Fruit fly (Drosophila melanogaster) whole organism, embryonic: ENCODE measurements around the gene PK2-R2.

Experiments
- Adf1 ChIP-seq: fragments of 200-800 bp; sonication (Bioruptor generic); IDR thresholded peaks from 2 replicates; pipeline ENCODE4 v1.3.6; 2022; ENCODE audit warnings: missing biosample characterization, missing genetic modification characterization
- Aef1 ChIP-seq: fragments of 200-800 bp; sonication (Bioruptor generic); IDR thresholded peaks from 3 replicates; pipeline ENCODE4 v1.3.6; 2022; ENCODE audit warnings: missing biosample characterization, missing genetic modification characterization
- CG10267 ChIP-seq: fragments of 200-800 bp; sonication (Bioruptor generic); optimal IDR thresholded peaks from 2 replicates; lab custom pipeline; 2018; ENCODE audit warnings: missing biosample characterization, mild to moderate bottlenecking, missing genetic modification characterization, moderate library complexity
- CG10366 ChIP-seq: fragments of 200-800 bp; sonication (Bioruptor generic); IDR thresholded peaks from 2 replicates; pipeline ENCODE4 v1.3.6; 2022; ENCODE audit warnings: missing biosample characterization, missing genetic modification characterization
- CG10462 ChIP-seq: fragments of 200-800 bp; sonication (Bioruptor generic); optimal IDR thresholded peaks from 2 replicates; lab custom pipeline; 2016; ENCODE audit warnings: missing biosample characterization, missing genetic modification characterization
- CG10543 ChIP-seq: fragments of 200-800 bp; sonication (Bioruptor generic); optimal IDR thresholded peaks from 3 replicates; lab custom pipeline; 2017; ENCODE audit warnings: missing biosample characterization, mild to moderate bottlenecking, missing genetic modification characterization, moderate library complexity
- CG12391 ChIP-seq: fragments of 200-800 bp; sonication (Bioruptor generic); optimal IDR thresholded peaks from 3 replicates; lab custom pipeline; 2018; ENCODE audit warnings: missing biosample characterization, mild to moderate bottlenecking, missing genetic modification characterization, moderate library complexity
- CG12942 ChIP-seq: fragments of 200-800 bp; sonication (Bioruptor generic); optimal IDR thresholded peaks from 3 replicates; lab custom pipeline; 2016; ENCODE audit warnings: missing biosample characterization, missing genetic modification characterization
- CG1529 ChIP-seq: fragments of 200-800 bp; sonication (Bioruptor generic); optimal IDR thresholded peaks from 3 replicates; lab custom pipeline; 2018; ENCODE audit warnings: missing biosample characterization, missing genetic modification characterization
- CG15479 ChIP-seq: fragments of 200-800 bp; sonication (Bioruptor generic); optimal IDR thresholded peaks from 3 replicates; lab custom pipeline; 2019; ENCODE audit warnings: missing biosample characterization, mild to moderate bottlenecking, missing genetic modification characterization, moderate library complexity
- CG15696 ChIP-seq: fragments of 200-800 bp; sonication (Bioruptor generic); optimal IDR thresholded peaks from 2 replicates; lab custom pipeline; 2019; ENCODE audit warnings: missing biosample characterization, mild to moderate bottlenecking, missing genetic modification characterization, moderate library complexity
- CG2120 ChIP-seq: fragments of 200-800 bp; sonication (Bioruptor generic); optimal IDR thresholded peaks from 3 replicates; lab custom pipeline; 2016; ENCODE audit warnings: missing biosample characterization, missing genetic modification characterization
- CG2199 ChIP-seq: fragments of 200-800 bp; sonication (Bioruptor generic); IDR thresholded peaks from 3 replicates; pipeline ENCODE4 v1.3.6; 2022; ENCODE audit warnings: missing biosample characterization, missing genetic modification characterization
- CG32532 ChIP-seq: fragments of 200-800 bp; sonication (Bioruptor generic); IDR thresholded peaks from 2 replicates; pipeline ENCODE4 v1.3.6; 2022; ENCODE audit warnings: missing biosample characterization, missing genetic modification characterization
- CG3281 ChIP-seq: fragments of 200-800 bp; sonication (Bioruptor generic); optimal IDR thresholded peaks from 3 replicates; lab custom pipeline; 2017; ENCODE audit warnings: missing biosample characterization, mild to moderate bottlenecking, missing genetic modification characterization
- CG43689 ChIP-seq: fragments of 200-800 bp; sonication (Bioruptor generic); IDR thresholded peaks from 2 replicates; pipeline ENCODE4 v1.3.6; 2022; ENCODE audit warnings: missing biosample characterization, missing genetic modification characterization
- CG4707 ChIP-seq: fragments of 200-800 bp; sonication (Bioruptor generic); optimal IDR thresholded peaks from 2 replicates; lab custom pipeline; 2018; ENCODE audit warnings: missing biosample characterization, mild to moderate bottlenecking, missing genetic modification characterization, moderate library complexity
- CG8290 ChIP-seq, 3 experiments: fragments of 200-800 bp; sonication (Bioruptor generic); optimal IDR thresholded peaks; 2 replicates each; lab custom pipeline; 2016 to 2019; ENCODE audit warnings: missing biosample characterization in 3 of 3, missing genetic modification characterization in 3 of 3, mild to moderate bottlenecking in 2 of 3, moderate library complexity in 1 of 3
- CG9437 ChIP-seq: fragments of 200-800 bp; sonication (Bioruptor generic); optimal IDR thresholded peaks from 2 replicates; lab custom pipeline; 2018; ENCODE audit warnings: missing biosample characterization, mild to moderate bottlenecking, missing genetic modification characterization
- CHES-1-like ChIP-seq: fragments of 200-800 bp; sonication (Bioruptor generic); optimal IDR thresholded peaks from 2 replicates; lab custom pipeline; 2016; ENCODE audit warnings: missing biosample characterization, missing genetic modification characterization
- Chrac-16 ChIP-seq: fragments of 200-800 bp; sonication (Bioruptor generic); optimal IDR thresholded peaks from 3 replicates; lab custom pipeline; 2016; ENCODE audit warnings: missing biosample characterization, missing genetic modification characterization
- Deaf1 ChIP-seq: fragments of 200-800 bp; optimal IDR thresholded peaks from 3 replicates; lab custom pipeline; 2019; ENCODE audit warnings: missing biosample characterization, mild to moderate bottlenecking, missing genetic modification characterization, moderate library complexity
- Doc2 ChIP-seq: fragments of 200-800 bp; sonication (Bioruptor generic); IDR thresholded peaks from 2 replicates; pipeline ENCODE4 v1.3.6; 2022; ENCODE audit warnings: missing biosample characterization, missing genetic modification characterization
- Dref ChIP-seq: fragments of 200-800 bp; sonication (Bioruptor generic); IDR thresholded peaks from 2 replicates; pipeline ENCODE4 v1.3.6; 2022; ENCODE audit warnings: missing biosample characterization, missing genetic modification characterization
- HLH54F ChIP-seq: fragments of 200-800 bp; sonication (Bioruptor generic); optimal IDR thresholded peaks from 3 replicates; lab custom pipeline; 2016; ENCODE audit warnings: missing biosample characterization, missing genetic modification characterization
- Hr51 ChIP-seq, 2 experiments: fragments of 200-800 bp; sonication (Bioruptor generic); optimal IDR thresholded peaks; 2 replicates in 1 of 2; 3 replicates in 1 of 2; lab custom pipeline; 2016 to 2018; ENCODE audit warnings: missing biosample characterization in 2 of 2, missing genetic modification characterization in 2 of 2, mild to moderate bottlenecking in 1 of 2, moderate library complexity in 1 of 2
- MTF-1 ChIP-seq: fragments of 200-800 bp; sonication (Bioruptor generic); optimal IDR thresholded peaks from 2 replicates; lab custom pipeline; 2018; ENCODE audit warnings: missing biosample characterization, mild to moderate bottlenecking, missing genetic modification characterization, borderline replicate concordance
- Med ChIP-seq: fragments of 200-800 bp; sonication (Bioruptor generic); peaks from one replicate; lab custom pipeline; 2016; ENCODE audit warnings: missing biosample characterization, missing genetic modification characterization, mild to moderate bottlenecking, inconsistent platforms, moderate library complexity
- Opbp ChIP-seq: fragments of 200-800 bp; sonication (Bioruptor generic); IDR thresholded peaks from 3 replicates; pipeline ENCODE4 v1.3.6; 2022; ENCODE audit warnings: missing biosample characterization, missing genetic modification characterization; ENCODE audit not compliant: partially characterized antibody
- Pdp1 ChIP-seq, 2 experiments: fragments of 200-800 bp; sonication (Bioruptor generic); optimal IDR thresholded peaks; 3 replicates each; lab custom pipeline; 2016; ENCODE audit warnings: missing biosample characterization in 2 of 2, missing genetic modification characterization in 2 of 2, mild to moderate bottlenecking in 1 of 2, moderate library complexity in 1 of 2
- Rx ChIP-seq: fragments of 200-800 bp; sonication (Bioruptor generic); IDR thresholded peaks from 2 replicates; pipeline ENCODE4 v1.3.6; 2022; ENCODE audit warnings: missing biosample characterization, missing genetic modification characterization
- Six4 ChIP-seq: fragments of 200-800 bp; sonication (Bioruptor generic); optimal IDR thresholded peaks from 2 replicates; lab custom pipeline; 2016; ENCODE audit warnings: missing biosample characterization, missing genetic modification characterization
- Sry-δ ChIP-seq: fragments of 200-800 bp; sonication (Bioruptor generic); optimal IDR thresholded peaks from 2 replicates; lab custom pipeline; 2016; ENCODE audit warnings: missing biosample characterization, missing genetic modification characterization
- Xrp1 ChIP-seq: fragments of 200-800 bp; sonication (Bioruptor generic); IDR thresholded peaks from 2 replicates; pipeline ENCODE4 v1.3.6; 2022; ENCODE audit warnings: missing biosample characterization, missing genetic modification characterization
- ac ChIP-seq: fragments of 200-800 bp; sonication (Bioruptor generic); optimal IDR thresholded peaks from 3 replicates; lab custom pipeline; 2017; ENCODE audit warnings: missing biosample characterization, mild to moderate bottlenecking, missing genetic modification characterization
- esg ChIP-seq: fragments of 200-800 bp; sonication (Bioruptor generic); conservative IDR thresholded peaks from 2 replicates; pipeline ENCODE4 v1.3.6; 2022; ENCODE audit warnings: missing biosample characterization, missing genetic modification characterization
- exex ChIP-seq: fragments of 200-800 bp; sonication (Bioruptor generic); optimal IDR thresholded peaks from 4 replicates; lab custom pipeline; 2018; ENCODE audit warnings: missing biosample characterization, mild to moderate bottlenecking, missing genetic modification characterization, moderate library complexity
- grn ChIP-seq: fragments of 200-800 bp; sonication (Bioruptor generic); optimal IDR thresholded peaks from 3 replicates; lab custom pipeline; 2017; ENCODE audit warnings: missing biosample characterization, missing genetic modification characterization
- gsb ChIP-seq: fragments of 200-800 bp; sonication (Bioruptor generic); IDR thresholded peaks from 2 replicates; pipeline ENCODE4 v1.3.6; 2022; ENCODE audit warnings: missing biosample characterization, missing genetic modification characterization
- lab ChIP-seq: fragments of 200-800 bp; sonication (Bioruptor generic); optimal IDR thresholded peaks from 3 replicates; lab custom pipeline; 2017; ENCODE audit warnings: missing biosample characterization, missing genetic modification characterization, mild to moderate bottlenecking, moderate library complexity, missing genetic modification reagents
- lbe ChIP-seq: fragments of 200-800 bp; sonication (Bioruptor generic); optimal IDR thresholded peaks from 2 replicates; lab custom pipeline; 2016; ENCODE audit warnings: missing biosample characterization, mild to moderate bottlenecking, missing genetic modification characterization
- repo ChIP-seq: fragments of 200-800 bp; sonication (Bioruptor generic); optimal IDR thresholded peaks from 2 replicates; lab custom pipeline; 2016; ENCODE audit warnings: missing biosample characterization, missing genetic modification characterization
- sd ChIP-seq: fragments of 200-800 bp; sonication (Bioruptor generic); optimal IDR thresholded peaks from 3 replicates; lab custom pipeline; 2018; ENCODE audit warnings: missing biosample characterization, mild to moderate bottlenecking, missing genetic modification characterization, moderate library complexity
- sens ChIP-seq: fragments of 200-800 bp; sonication (Bioruptor generic); peaks from one replicate; lab custom pipeline; 2016; ENCODE audit warnings: missing biosample characterization, missing genetic modification characterization
- sima ChIP-seq: fragments of 200-800 bp; sonication (Bioruptor generic); optimal IDR thresholded peaks from 2 replicates; lab custom pipeline; 2016; ENCODE audit warnings: missing biosample characterization, missing genetic modification characterization
- slou ChIP-seq: fragments of 200-800 bp; sonication (Bioruptor generic); optimal IDR thresholded peaks from 3 replicates; lab custom pipeline; 2016; ENCODE audit warnings: missing biosample characterization, missing genetic modification characterization
- so ChIP-seq: fragments of 200-800 bp; sonication (Bioruptor generic); IDR thresholded peaks from 3 replicates; pipeline ENCODE4 v1.3.6; 2022; ENCODE audit warnings: missing biosample characterization, missing genetic modification characterization
- stc ChIP-seq: fragments of 200-800 bp; sonication (Bioruptor generic); IDR thresholded peaks from 2 replicates; pipeline ENCODE4 v1.3.6; 2022; ENCODE audit warnings: missing biosample characterization, missing genetic modification characterization
- zen2 ChIP-seq: fragments of 200-800 bp; sonication (Bioruptor generic); IDR thresholded peaks from 3 replicates; pipeline ENCODE4 v1.3.6; 2022; ENCODE audit warnings: missing biosample characterization, missing genetic modification characterization; ENCODE audit not compliant: partially characterized antibody
- zfh1 ChIP-seq: fragments of 200-800 bp; sonication (Bioruptor generic); IDR thresholded peaks from 3 replicates; pipeline ENCODE4 v1.3.6; 2022; ENCODE audit warnings: missing biosample characterization, missing genetic modification characterization

PK2-R2 gene

dm6 chr3R:13365665-13366414 is 31.9 kb upstream of the PK2-R2 start (continued):
- TF ChIP-seq grn (GFP tag; lab: Kevin White, UChicago), result peak; percentile 68
- no peak for TF ChIP-seq Dref (GFP tag; lab: Robert Waterston, UW)
- TF ChIP-seq CG12391 (tag; lab: Kevin White, UChicago), result no peak
- no peak for TF ChIP-seq esg (GFP tag; lab: Robert Waterston, UW)
- TF ChIP-seq CG4707 (GFP tag; lab: Kevin White, UChicago), result no peak
- no peak for TF ChIP-seq CG10366 (GFP tag; lab: Robert Waterston, UW)
- no peak for TF ChIP-seq CG8290 (GFP tag; optimal IDR thresholded peaks at IDR 0.05; lab: Kevin White, UChicago)
- peak in 1 of 2 experiments; percentile 44 for TF ChIP-seq CG8290 (tag; optimal IDR thresholded peaks at IDR 0.05; lab: Kevin White, UChicago)
- TF ChIP-seq Hr51 (GFP tag; optimal IDR thresholded peaks at IDR 0.05; lab: Kevin White, UChicago), result peak in 1 of 2 experiments; percentile 19
- no peak for TF ChIP-seq MTF-1 (GFP tag; lab: Kevin White, UChicago)
- TF ChIP-seq sens, result peak; percentile 23
- peak; percentile 8 for TF ChIP-seq sd
- TF ChIP-seq CG15479 (GFP tag; lab: Kevin White, UChicago), result no peak
- no peak for TF ChIP-seq CG12942 (GFP tag; lab: Kevin White, UChicago)
- no peak for TF ChIP-seq Deaf1 (tag; lab: Kevin White, UChicago)
- TF ChIP-seq CG32532 (GFP tag; lab: Robert Waterston, UW), result no peak
- no peak for TF ChIP-seq Rx (GFP tag; lab: Robert Waterston, UW)
- TF ChIP-seq CG3281, result no peak
- TF ChIP-seq Xrp1 (GFP tag; lab: Robert Waterston, UW), result no peak
- TF ChIP-seq lab (GFP tag; lab: Kevin White, UChicago), result peak; percentile 19
- TF ChIP-seq Doc2 (GFP tag; lab: Robert Waterston, UW), result no peak
- no peak for TF ChIP-seq slou
- TF ChIP-seq Aef1 (GFP tag; lab: Robert Waterston, UW), result no peak
- no peak for TF ChIP-seq CHES-1-like (GFP tag; lab: Kevin White, UChicago)
- no peak for TF ChIP-seq Opbp
- TF ChIP-seq gsb, result no peak
- no peak for TF ChIP-seq lbe
- TF ChIP-seq stc (GFP tag; lab: Robert Waterston, UW), result no peak
- no peak for TF ChIP-seq sima (GFP tag; lab: Kevin White, UChicago)
- TF ChIP-seq CG2199 (GFP tag; lab: Robert Waterston, UW), result 0 out of 3 replicates have a peak, but pooled peaks have one; percentile 45
- no peak for TF ChIP-seq Chrac-16 (GFP tag; lab: Kevin White, UChicago)
- TF ChIP-seq zfh1, result no peak
- peak; percentile 36 for TF ChIP-seq CG15696 (tag; lab: Kevin White, UChicago)
- TF ChIP-seq exex (tag; lab: Kevin White, UChicago), result peak; percentile 65
- TF ChIP-seq CG10543 (GFP tag; lab: Kevin White, UChicago), result peak; percentile 32
- TF ChIP-seq ac, result no peak
- TF ChIP-seq CG10462, result no peak
- no peak for TF ChIP-seq Sry-δ (GFP tag; lab: Kevin White, UChicago)
- no peak for TF ChIP-seq repo (GFP tag; lab: Kevin White, UChicago)
- TF ChIP-seq CG1529 (GFP tag; lab: Kevin White, UChicago), result no peak
- no peak for TF ChIP-seq CG43689
- TF ChIP-seq Pdp1 (GFP tag; optimal IDR thresholded peaks at IDR 0.05; lab: Kevin White, UChicago), result peak in 1 of 2 experiments; percentile 54
- no peak for TF ChIP-seq HLH54F (GFP tag; lab: Kevin White, UChicago)
- no peak for TF ChIP-seq CG9437
- no peak for TF ChIP-seq Adf1
- TF ChIP-seq zen2 (GFP tag; lab: Robert Waterston, UW), result no peak
- TF ChIP-seq CG10267 (tag; lab: Kevin White, UChicago), result no peak
- 0 out of 3 replicates have a peak, but pooled peaks have one; percentile 41 for TF ChIP-seq so
- no peak for TF ChIP-seq Six4
- TF ChIP-seq CG2120 (GFP tag; lab: Kevin White, UChicago), result no peak
- peak; percentile 58 for TF ChIP-seq Med
